Worm (Caenorhabditis elegans): ENCODE measurements around the gene tcc-1.

DNA sequence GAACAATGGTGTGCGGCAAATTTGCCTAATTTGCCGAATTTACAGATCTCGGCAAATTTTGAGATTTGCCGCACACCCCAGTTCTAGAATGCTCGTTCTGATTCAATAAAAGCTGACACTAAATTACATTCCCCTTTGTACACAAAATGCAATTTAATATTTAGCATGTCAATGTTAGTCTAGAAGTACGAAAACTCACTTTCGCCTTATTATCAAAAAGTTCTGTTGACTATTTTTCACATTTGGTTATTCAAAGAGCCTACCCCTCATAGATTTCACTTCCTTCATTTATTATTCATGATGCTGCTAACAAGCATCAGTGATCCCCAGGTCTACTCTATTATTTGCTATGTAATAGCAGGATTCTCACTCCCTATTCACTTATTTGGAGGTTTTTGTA, 37.2 kb downstream of the tcc-1 start, which contains the start of gene srh-298:
- no peak for TF ChIP-seq elt-1 (tag; optimal IDR thresholded peaks at IDR 0.05)
- TF ChIP-seq snpc-4 (tag; optimal IDR thresholded peaks at IDR 0.05) = no peak
- TF ChIP-seq lin-11 (tag; optimal IDR thresholded peaks at IDR 0.05) = no peak
- no peak for TF ChIP-seq lin-13 (GFP tag; optimal IDR thresholded peaks at IDR 0.05)
- no peak for TF ChIP-seq egl-27 (tag; optimal IDR thresholded peaks at IDR 0.05)
- no peak for TF ChIP-seq sma-3 (GFP tag; optimal IDR thresholded peaks at IDR 0.05)
